Worm (Caenorhabditis elegans): ENCODE results near the gene abts-4.

DNA sequence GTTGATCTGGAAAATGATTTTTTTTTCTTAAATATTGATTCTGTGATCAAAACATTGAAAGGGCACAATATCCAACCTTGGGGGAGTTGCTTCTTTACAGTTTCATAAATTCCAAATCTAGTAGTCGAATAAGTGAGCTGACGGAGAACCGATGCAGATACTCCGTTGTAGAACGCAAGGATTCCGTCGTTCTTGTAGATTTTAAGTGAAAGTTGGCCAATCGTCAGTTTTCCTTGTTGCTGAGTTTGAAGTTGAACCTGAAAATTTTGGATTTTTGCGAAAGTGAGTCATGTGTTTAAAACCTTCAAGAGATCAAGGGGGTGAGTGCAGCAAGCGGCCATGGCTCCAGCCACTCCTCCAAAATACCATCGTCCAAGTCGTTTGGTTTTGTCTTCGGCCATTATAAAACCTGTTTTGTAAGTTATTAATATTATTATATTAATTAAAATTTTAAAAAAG lies 36.2 kb downstream of the abts-4 start, which contains the start of gene slc-25A10:
- TF ChIP-seq dmd-4 (tag; optimal IDR thresholded peaks at IDR 0.05; ENCODE audit: borderline replicate concordance) = no peak
- TF ChIP-seq rnt-1 (tag; optimal IDR thresholded peaks at IDR 0.05) = no peak
- no peak for TF ChIP-seq sox-4 (tag; optimal IDR thresholded peaks at IDR 0.05)
- TF ChIP-seq ceh-6 (GFP tag; optimal IDR thresholded peaks at IDR 0.05) = no peak
- TF ChIP-seq pros-1 (tag; optimal IDR thresholded peaks at IDR 0.05) = no peak
- TF ChIP-seq fax-1 (tag; optimal IDR thresholded peaks at IDR 0.05) = no peak

All from whole organism, late embryonic.